Worm (Caenorhabditis elegans): ENCODE results near the gene C05D2.8.

DNA sequence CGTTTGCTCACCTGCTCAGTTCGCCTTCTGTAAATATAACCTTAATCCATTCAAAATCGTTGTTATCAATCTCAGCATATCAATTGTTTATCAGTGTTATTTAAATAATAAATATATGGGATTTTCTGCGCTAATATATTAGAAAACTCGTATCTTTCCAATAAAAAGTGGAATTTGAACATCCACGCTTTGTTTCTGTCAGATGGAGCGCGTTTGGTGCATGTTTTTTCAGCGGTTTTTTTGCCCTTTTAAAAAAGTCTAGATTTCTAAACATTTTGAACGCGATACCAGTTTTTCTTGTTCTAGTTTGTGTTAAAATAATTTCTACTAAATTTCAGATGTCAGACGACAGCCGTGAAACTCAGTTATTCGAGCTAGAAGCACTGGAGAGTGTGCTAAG, 23.2 kb downstream of the C05D2.8 start, which contains the start of gene F56D2.2:
- TF ChIP-seq W03F9.2 (tag; optimal IDR thresholded peaks at IDR 0.05) (no peak), dao-5 (tag; optimal IDR thresholded peaks at IDR 0.05) (no peak)

Data from whole organism, L4/young adult.